Fruit fly (Drosophila melanogaster) whole organism, adult: Measurements from ENCODE around the gene Myb.

Experiments used
- CG11617 ChIP-seq: fragments of 200-800 bp; sonication (Bioruptor generic); optimal IDR thresholded peaks from 2 replicates; lab custom pipeline; 2017; ENCODE audit warnings: mild to moderate bottlenecking, missing biosample characterization, missing genetic modification reagents, missing genetic modification characterization
- CG12768 ChIP-seq: fragments of 200-800 bp; sonication (Bioruptor generic); optimal IDR thresholded peaks from 2 replicates; lab custom pipeline; 2017; ENCODE audit warnings: missing biosample characterization, missing genetic modification characterization, mild to moderate bottlenecking, moderate library complexity, missing genetic modification reagents
- CG14711 ChIP-seq: fragments of 200-800 bp; sonication (Bioruptor generic); optimal IDR thresholded peaks from 2 replicates; lab custom pipeline; 2018; ENCODE audit warnings: missing biosample characterization, mild to moderate bottlenecking, missing genetic modification characterization, moderate library complexity
- CG1620 ChIP-seq: fragments of 200-800 bp; sonication (Bioruptor generic); optimal IDR thresholded peaks from 2 replicates; lab custom pipeline; 2016; ENCODE audit warnings: missing biosample characterization, missing genetic modification characterization
- CG33017 ChIP-seq: fragments of 200-800 bp; sonication (Bioruptor generic); optimal IDR thresholded peaks from 2 replicates; lab custom pipeline; 2018; ENCODE audit warnings: missing biosample characterization, mild to moderate bottlenecking, missing genetic modification characterization, moderate library complexity
- CG5204 ChIP-seq: fragments of 200-800 bp; sonication (Bioruptor generic); optimal IDR thresholded peaks from 2 replicates; lab custom pipeline; 2016; ENCODE audit warnings: missing biosample characterization, missing genetic modification characterization
- CG7045 ChIP-seq: fragments of 200-800 bp; sonication (Bioruptor generic); optimal IDR thresholded peaks from 2 replicates; lab custom pipeline; 2017; ENCODE audit warnings: missing biosample characterization, mild to moderate bottlenecking, missing genetic modification characterization
- CG7101 ChIP-seq: fragments of 200-800 bp; sonication (Bioruptor generic); optimal IDR thresholded peaks from 2 replicates; lab custom pipeline; 2018; ENCODE audit warnings: missing biosample characterization, mild to moderate bottlenecking, missing genetic modification characterization, moderate library complexity
- Clk ChIP-seq: fragments of 200-800 bp; sonication (Bioruptor generic); optimal IDR thresholded peaks from 2 replicates; lab custom pipeline; 2017; ENCODE audit warnings: missing biosample characterization, missing genetic modification characterization
- Crg-1 ChIP-seq: fragments of 200-800 bp; sonication (Bioruptor generic); optimal IDR thresholded peaks from 2 replicates; lab custom pipeline; 2016; ENCODE audit warnings: missing biosample characterization, missing genetic modification characterization
- Hr96 ChIP-seq: fragments of 200-800 bp; sonication (Bioruptor generic); optimal IDR thresholded peaks from 2 replicates; lab custom pipeline; 2016; ENCODE audit warnings: missing biosample characterization, missing genetic modification characterization
- Mnt ChIP-seq: fragments of 200-800 bp; sonication (Bioruptor generic); optimal IDR thresholded peaks from 2 replicates; lab custom pipeline; 2016; ENCODE audit warnings: missing biosample characterization, mild to moderate bottlenecking, missing genetic modification characterization
- bab1 ChIP-seq: fragments of 200-800 bp; sonication (Bioruptor generic); optimal IDR thresholded peaks from 3 replicates; lab custom pipeline; 2019; ENCODE audit warnings: missing biosample characterization, mild to moderate bottlenecking, missing genetic modification characterization, moderate library complexity
- cic ChIP-seq: fragments of 200-800 bp; sonication (Bioruptor generic); optimal IDR thresholded peaks from 2 replicates; lab custom pipeline; 2017; ENCODE audit warnings: missing biosample characterization, mild to moderate bottlenecking, missing genetic modification characterization, moderate library complexity
- cnc ChIP-seq, 2 experiments: fragments of >200 bp; optimal IDR thresholded peaks; 2 replicates each; lab custom pipeline; 2017
- kay ChIP-seq: fragments of 200-800 bp; sonication (Bioruptor generic); peaks from one replicate; lab custom pipeline; 2016; ENCODE audit warnings: missing biosample characterization, missing genetic modification characterization, borderline replicate concordance
- ovo ChIP-seq: fragments of 200-800 bp; sonication (Bioruptor generic); optimal IDR thresholded peaks from 2 replicates; lab custom pipeline; 2016; ENCODE audit warnings: missing biosample characterization, missing genetic modification characterization
- pad ChIP-seq: fragments of 200-800 bp; sonication (Bioruptor generic); optimal IDR thresholded peaks from 3 replicates; lab custom pipeline; 2017; ENCODE audit warnings: missing biosample characterization, missing genetic modification characterization, mild to moderate bottlenecking, moderate library complexity, missing genetic modification reagents
- tj ChIP-seq: fragments of 200-800 bp; sonication (Bioruptor generic); optimal IDR thresholded peaks from 3 replicates; lab custom pipeline; 2017; ENCODE audit warnings: missing biosample characterization, mild to moderate bottlenecking, missing genetic modification characterization, moderate library complexity
- toe ChIP-seq: fragments of 200-800 bp; sonication (Bioruptor generic); optimal IDR thresholded peaks from 2 replicates; lab custom pipeline; 2016; ENCODE audit warnings: missing biosample characterization, missing genetic modification characterization

Myb gene

DNA sequence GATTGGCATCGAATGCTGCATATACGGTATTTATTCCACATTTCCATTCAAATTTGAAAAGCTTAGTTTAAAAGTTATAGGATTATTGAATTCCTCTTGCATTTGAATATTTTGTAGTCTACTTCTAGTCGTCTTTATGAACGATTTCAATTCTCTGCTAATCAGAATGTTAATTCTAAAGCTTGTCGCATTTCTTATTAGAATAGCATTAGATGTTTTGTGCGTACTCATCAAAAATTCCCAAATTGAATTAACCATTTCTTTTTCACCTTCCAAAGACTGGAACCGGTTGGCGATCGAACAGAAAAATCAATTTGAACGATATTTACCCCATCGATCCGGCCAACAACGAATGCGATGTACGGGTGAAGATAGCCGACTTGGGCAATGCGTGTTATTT, 17.6 kb downstream of the Myb start:
- TF ChIP-seq Mnt (GFP tag; lab: Kevin White, UChicago) (no peak), Clk (GFP tag; lab: Kevin White, UChicago) (no peak), bab1 (no peak), CG33017 (tag; lab: Kevin White, UChicago) (no peak), cnc (optimal IDR thresholded peaks at IDR 0.05; lab: Kevin White, UChicago) (no peak), CG11617 (no peak), toe (no peak), pad (no peak), Hr96 (GFP tag; lab: Kevin White, UChicago) (no peak), kay (GFP tag; lab: Kevin White, UChicago) (no peak), tj (no peak), cic (GFP tag; lab: Kevin White, UChicago) (no peak), Crg-1 (GFP tag; lab: Kevin White, UChicago) (no peak), CG14711 (tag; lab: Kevin White, UChicago) (no peak), CG7101 (tag; lab: Kevin White, UChicago) (no peak)

DNA sequence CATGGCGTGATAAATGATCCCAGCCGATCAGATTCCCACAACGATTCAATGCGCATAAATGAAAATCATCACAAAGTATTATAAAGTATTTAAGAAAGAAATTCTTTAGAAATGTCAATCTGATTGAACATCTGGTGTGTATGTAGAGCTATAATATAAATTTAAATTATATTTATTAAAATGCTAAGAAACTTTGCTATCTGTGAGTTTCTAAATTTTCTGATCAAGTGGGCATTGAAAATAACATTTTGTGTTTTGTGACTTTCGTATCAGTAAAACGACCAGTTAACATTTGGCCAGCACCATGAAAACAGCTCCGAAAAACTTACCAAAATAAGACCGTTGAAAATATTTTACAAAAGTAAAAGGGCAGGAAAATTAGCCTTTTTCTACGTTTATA, 20.1 kb downstream of the Myb start, which contains the start of gene CG8565:
CG8565 (plus strand) TSS at position 301 of the 400 bp plus-strand sequence.
- no peak for TF ChIP-seq Hr96 (GFP tag; lab: Kevin White, UChicago)
- no peak for TF ChIP-seq CG11617
- TF ChIP-seq CG7101 (tag; lab: Kevin White, UChicago), result no peak
- TF ChIP-seq Clk (GFP tag; lab: Kevin White, UChicago), result no peak
- no peak for TF ChIP-seq tj
- no peak for TF ChIP-seq CG7045 (GFP tag; lab: Kevin White, UChicago)
- no peak for TF ChIP-seq ovo (GFP tag; lab: Kevin White, UChicago)
- no peak for TF ChIP-seq CG33017 (tag; lab: Kevin White, UChicago)
- TF ChIP-seq cnc (optimal IDR thresholded peaks at IDR 0.05; lab: Kevin White, UChicago), result no peak
- TF ChIP-seq cic (GFP tag; lab: Kevin White, UChicago), result no peak

DNA sequence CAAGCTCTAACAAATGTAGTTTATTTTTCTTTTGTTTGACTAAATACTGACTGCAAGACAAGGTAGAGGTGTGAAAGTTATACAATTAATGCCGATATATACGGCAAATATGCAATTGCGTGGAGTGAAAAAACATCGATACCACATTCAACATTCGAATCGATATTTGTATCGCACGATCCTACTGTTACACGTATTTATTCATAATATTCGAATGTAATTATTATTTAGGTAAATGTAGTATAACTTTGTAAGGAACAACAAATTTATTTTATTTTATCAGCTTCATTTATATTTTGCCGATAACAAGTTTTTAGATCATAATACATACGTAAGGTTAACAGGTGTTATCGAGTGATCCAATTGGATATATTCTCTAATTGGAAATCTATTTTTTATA, 22.2 kb downstream of the Myb start, which contains the start of gene Chc:
Chc (minus strand) TSS at position 98 of the 400 bp plus-strand sequence.
- TF ChIP-seq Mnt (GFP tag; lab: Kevin White, UChicago) (peak; percentile 24), CG14711 (tag; lab: Kevin White, UChicago) (peak; percentile 10), CG1620 (peak; percentile 59), toe (peak; percentile 2), tj (no peak), CG7101 (tag; lab: Kevin White, UChicago) (peak; percentile 26), CG11617 (no peak), bab1 (peak; percentile 52)

DNA sequence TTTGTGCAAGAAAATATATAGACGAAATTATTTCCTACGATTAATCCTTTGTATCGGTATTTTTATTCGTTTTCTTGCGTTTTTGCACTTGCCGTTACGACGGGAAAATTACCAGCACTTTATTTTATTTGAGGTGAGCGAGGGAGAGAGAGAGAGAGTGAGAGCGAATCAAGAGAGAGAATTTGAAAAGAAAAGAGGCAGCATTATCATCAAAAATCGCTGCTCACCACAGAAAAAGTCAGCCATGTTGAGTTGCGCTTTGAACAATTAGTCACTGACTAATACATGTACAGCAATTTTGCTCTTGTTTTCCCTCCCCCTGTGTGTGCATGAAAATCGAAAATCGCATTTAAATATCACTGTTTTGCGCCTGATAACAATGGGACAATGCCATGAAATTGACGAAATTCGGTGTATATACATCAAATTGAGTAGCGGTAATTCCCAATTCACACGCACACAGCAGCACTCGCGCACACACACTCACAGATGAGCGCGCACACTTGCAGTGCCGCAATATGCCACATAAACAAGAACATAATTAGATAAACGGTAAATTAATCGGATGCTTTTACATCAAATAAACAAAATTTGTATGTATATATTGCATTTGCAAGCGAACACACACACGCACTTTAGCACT, 22.9 kb downstream of the Myb start:
- TF ChIP-seq cic (GFP tag; lab: Kevin White, UChicago) (no peak), CG1620 (no peak), CG14711 (tag; lab: Kevin White, UChicago) (no peak), bab1 (no peak), CG12768 (GFP tag; lab: Kevin White, UChicago) (no peak), kay (GFP tag; lab: Kevin White, UChicago) (peak; percentile 96), CG11617 (peak; percentile 38), CG7045 (GFP tag; lab: Kevin White, UChicago) (no peak), tj (peak; percentile 80), CG7101 (tag; lab: Kevin White, UChicago) (no peak), Hr96 (GFP tag; lab: Kevin White, UChicago) (no peak), CG5204 (no peak), Clk (GFP tag; lab: Kevin White, UChicago) (no peak), Crg-1 (GFP tag; lab: Kevin White, UChicago) (no peak), Mnt (GFP tag; lab: Kevin White, UChicago) (peak; percentile 43), pad (peak; percentile 74), toe (no peak), cnc (optimal IDR thresholded peaks at IDR 0.05; lab: Kevin White, UChicago) (no peak), ovo (GFP tag; lab: Kevin White, UChicago) (peak; percentile 29), CG33017 (tag; lab: Kevin White, UChicago) (no peak)

DNA sequence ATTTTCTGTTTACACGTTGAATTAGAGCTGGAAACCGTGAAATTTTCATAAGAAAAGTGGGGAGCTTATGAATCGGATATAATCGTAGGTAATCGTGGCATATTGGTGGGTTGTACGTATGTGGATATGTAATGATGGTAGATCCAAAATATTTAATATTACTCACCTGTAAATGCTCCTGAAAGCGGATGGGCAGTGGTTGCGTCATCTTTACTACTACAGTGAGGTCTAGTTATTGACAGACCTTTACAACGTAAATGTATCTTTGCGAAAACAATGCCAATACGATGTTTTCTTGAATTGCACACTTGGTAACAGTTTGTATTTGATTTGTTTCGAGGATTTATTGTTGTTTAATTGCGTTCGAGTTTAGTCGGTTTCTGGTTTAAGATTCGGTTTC, 23.7 kb downstream of the Myb start:
- no peak for TF ChIP-seq bab1
- TF ChIP-seq CG33017 (tag; lab: Kevin White, UChicago), result no peak
- TF ChIP-seq cnc (optimal IDR thresholded peaks at IDR 0.05; lab: Kevin White, UChicago), result no peak
- TF ChIP-seq cic (GFP tag; lab: Kevin White, UChicago), result no peak
- TF ChIP-seq CG1620, result no peak
- TF ChIP-seq CG11617, result no peak
- TF ChIP-seq CG7045 (GFP tag; lab: Kevin White, UChicago), result no peak
- TF ChIP-seq Hr96 (GFP tag; lab: Kevin White, UChicago), result no peak
- TF ChIP-seq CG7101 (tag; lab: Kevin White, UChicago), result no peak
- no peak for TF ChIP-seq tj
- no peak for TF ChIP-seq Crg-1 (GFP tag; lab: Kevin White, UChicago)
- no peak for TF ChIP-seq pad
- no peak for TF ChIP-seq Mnt (GFP tag; lab: Kevin White, UChicago)
- TF ChIP-seq toe, result no peak
- no peak for TF ChIP-seq CG12768 (GFP tag; lab: Kevin White, UChicago)

DNA sequence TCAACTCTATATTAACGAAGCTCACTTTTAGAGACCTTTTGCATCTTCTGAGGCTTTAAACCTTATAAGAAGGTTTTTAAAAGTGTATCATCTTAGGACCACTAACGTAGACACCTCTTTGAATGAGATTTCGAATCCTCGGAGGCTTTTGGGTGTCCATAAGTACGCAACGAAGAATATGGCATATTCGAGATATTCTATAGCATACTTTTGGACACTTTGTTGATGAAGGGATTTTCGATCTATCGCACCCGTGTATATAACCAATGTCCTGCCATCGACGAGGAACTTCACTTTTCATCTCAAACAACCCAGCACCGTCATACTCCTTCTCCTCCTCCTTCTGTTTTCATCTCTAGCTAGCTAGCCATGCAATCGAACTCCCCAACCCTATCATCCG, 35.3 kb downstream of the Myb start:
- TF ChIP-seq Mnt (GFP tag; lab: Kevin White, UChicago) (no peak), toe (no peak), CG14711 (tag; lab: Kevin White, UChicago) (no peak), cic (GFP tag; lab: Kevin White, UChicago) (no peak), Hr96 (GFP tag; lab: Kevin White, UChicago) (no peak), Clk (GFP tag; lab: Kevin White, UChicago) (no peak), cnc (optimal IDR thresholded peaks at IDR 0.05; lab: Kevin White, UChicago) (no peak), pad (no peak), CG33017 (tag; lab: Kevin White, UChicago) (no peak), CG1620 (no peak), ovo (GFP tag; lab: Kevin White, UChicago) (no peak), kay (GFP tag; lab: Kevin White, UChicago) (no peak), CG12768 (GFP tag; lab: Kevin White, UChicago) (no peak), CG5204 (no peak), CG7101 (tag; lab: Kevin White, UChicago) (no peak), CG7045 (GFP tag; lab: Kevin White, UChicago) (no peak), Crg-1 (GFP tag; lab: Kevin White, UChicago) (no peak)
